Worm (Caenorhabditis elegans) whole organism, L3 larva: ENCODE measurements around the gene frpr-1.

Source experiments
- aly-2 ChIP-seq: fragments of 150-350 bp; optimal IDR thresholded peaks from 2 replicates; lab custom pipeline; 2014; ENCODE audit warnings: missing biosample characterization, missing genetic modification characterization
- ama-1 ChIP-seq: fragments of 150-350 bp; optimal IDR thresholded peaks from 2 replicates; lab custom pipeline; 2018
- ceh-16 ChIP-seq: sonication (generic microtip); optimal IDR thresholded peaks from 2 replicates; lab custom pipeline; 2017; ENCODE audit warnings: missing biosample characterization, missing genetic modification characterization
- ceh-82 ChIP-seq: fragments of 150-350 bp; optimal IDR thresholded peaks from 2 replicates; lab custom pipeline; 2014; ENCODE audit warnings: missing biosample characterization, missing genetic modification characterization
- ceh-9 ChIP-seq: sonication (generic microtip); optimal IDR thresholded peaks from 2 replicates; lab custom pipeline; 2018; ENCODE audit warnings: missing biosample characterization, missing genetic modification characterization
- egl-27 ChIP-seq: sonication (generic microtip); optimal IDR thresholded peaks from 4 replicates; lab custom pipeline; 2017; ENCODE audit warnings: missing biosample characterization, missing genetic modification reagents, missing genetic modification characterization
- egl-5 ChIP-seq: fragments of 150-350 bp; optimal IDR thresholded peaks from 2 replicates; lab custom pipeline; 2017; ENCODE audit warnings: missing biosample characterization, missing genetic modification reagents, missing genetic modification characterization, inconsistent platforms
- elt-1 ChIP-seq: fragments of 150-350 bp; optimal IDR thresholded peaks from 2 replicates; lab custom pipeline; 2014; ENCODE audit warnings: missing biosample characterization, missing genetic modification characterization
- elt-2 ChIP-seq: sonication (generic microtip); optimal IDR thresholded peaks from 2 replicates; lab custom pipeline; 2016; ENCODE audit warnings: missing genetic modification reagents, mild to moderate bottlenecking, missing genetic modification characterization, missing compliant biosample characterization
- elt-3 ChIP-seq, 3 experiments: fragments of 150-350 bp in 1 of 3; sonication (generic microtip) in 2 of 3; optimal IDR thresholded peaks; 2 replicates in 2 of 3; 4 replicates in 1 of 3; lab custom pipeline; 2014 to 2017; ENCODE audit warnings: missing biosample characterization in 3 of 3, missing genetic modification characterization in 3 of 3
- hmg-11 ChIP-seq: sonication (generic microtip); optimal IDR thresholded peaks from 2 replicates; lab custom pipeline; 2016; ENCODE audit warnings: missing genetic modification characterization, missing compliant biosample characterization
- jun-1 ChIP-seq: fragments of 150-350 bp; optimal IDR thresholded peaks from 2 replicates; lab custom pipeline; 2014; ENCODE audit warnings: missing biosample characterization, missing genetic modification reagents, missing genetic modification characterization
- lin-15B ChIP-seq: fragments of 150-350 bp; optimal IDR thresholded peaks from 2 replicates; lab custom pipeline; 2014; ENCODE audit warnings: missing biosample characterization, missing genetic modification characterization
- lin-39 ChIP-seq: fragments of 150-350 bp; optimal IDR thresholded peaks from 2 replicates; lab custom pipeline; 2018; ENCODE audit warnings: missing biosample characterization, missing genetic modification reagents, missing genetic modification characterization
- mml-1 ChIP-seq: fragments of 150-350 bp; sonication (generic microtip); optimal IDR thresholded peaks from 3 replicates; lab custom pipeline; 2014; ENCODE audit warnings: missing biosample characterization, missing genetic modification characterization
- nfya-1 ChIP-seq: sonication (generic microtip); optimal IDR thresholded peaks from 2 replicates; lab custom pipeline; 2017; ENCODE audit warnings: missing genetic modification characterization, mild to moderate bottlenecking, missing compliant biosample characterization, antibody characterized with exemption, moderate library complexity; ENCODE audit not compliant: insufficient read depth
- nhr-11 ChIP-seq: fragments of 150-350 bp; optimal IDR thresholded peaks from 2 replicates; lab custom pipeline; 2014; ENCODE audit warnings: missing biosample characterization, missing genetic modification characterization
- nhr-12 ChIP-seq: fragments of 150-350 bp; optimal IDR thresholded peaks from 2 replicates; lab custom pipeline; 2014; ENCODE audit warnings: missing biosample characterization, missing genetic modification characterization
- nhr-23 ChIP-seq: fragments of 150-350 bp; optimal IDR thresholded peaks from 2 replicates; lab custom pipeline; 2014; ENCODE audit warnings: missing biosample characterization, missing genetic modification reagents, missing genetic modification characterization
- nhr-25 ChIP-seq: sonication (generic microtip); optimal IDR thresholded peaks from 2 replicates; lab custom pipeline; 2017; ENCODE audit warnings: missing biosample characterization, missing genetic modification characterization
- nhr-28 ChIP-seq: fragments of 150-350 bp; optimal IDR thresholded peaks from 2 replicates; lab custom pipeline; 2014; ENCODE audit warnings: missing biosample characterization, missing genetic modification characterization
- nhr-43 ChIP-seq: sonication (generic microtip); optimal IDR thresholded peaks from 2 replicates; lab custom pipeline; 2016; ENCODE audit warnings: mild to moderate bottlenecking, missing genetic modification characterization, missing compliant biosample characterization; ENCODE audit not compliant: poor library complexity, severe bottlenecking
- nhr-77 ChIP-seq: fragments of 150-350 bp; optimal IDR thresholded peaks from 2 replicates; lab custom pipeline; 2014; ENCODE audit warnings: missing biosample characterization, missing genetic modification characterization
- pha-4 ChIP-seq: fragments of 150-350 bp; optimal IDR thresholded peaks from 2 replicates; lab custom pipeline; 2014; ENCODE audit warnings: missing biosample characterization, missing genetic modification reagents, missing genetic modification characterization
- pqm-1 ChIP-seq: fragments of 150-350 bp; optimal IDR thresholded peaks from 2 replicates; lab custom pipeline; 2017; ENCODE audit warnings: missing biosample characterization, missing genetic modification characterization, inconsistent platforms
- sea-2 ChIP-seq: fragments of 150-350 bp; sonication (generic microtip); optimal IDR thresholded peaks from 4 replicates; lab custom pipeline; 2014; ENCODE audit warnings: missing biosample characterization, missing genetic modification reagents, missing genetic modification characterization
- skn-1 ChIP-seq: fragments of 150-350 bp; optimal IDR thresholded peaks from 2 replicates; lab custom pipeline; 2014; ENCODE audit warnings: missing biosample characterization, missing genetic modification characterization
- tbx-2 ChIP-seq: sonication (generic microtip); optimal IDR thresholded peaks from 2 replicates; lab custom pipeline; 2016; ENCODE audit warnings: mild to moderate bottlenecking, missing genetic modification characterization, missing compliant biosample characterization
- unc-39 ChIP-seq: sonication (generic microtip); optimal IDR thresholded peaks from 4 replicates; lab custom pipeline; 2017; ENCODE audit warnings: missing biosample characterization, missing genetic modification characterization
- ztf-11 ChIP-seq: fragments of 150-350 bp; optimal IDR thresholded peaks from 2 replicates; lab custom pipeline; 2014; ENCODE audit warnings: missing biosample characterization, missing genetic modification characterization

frpr-1 gene

ce11 chrX:8162793-8163192, 33.4 kb upstream of the frpr-1 start, which contains the start of gene F22F1.3:
F22F1.3 (minus strand) TSS chrX:8163073.
- TF ChIP-seq jun-1 (tag; lab: Kevin White, UChicago) (no peak), ama-1 (lab: Kevin White, UChicago) (no peak), ceh-16 (tag; lab: Kevin White, UChicago) (no peak), skn-1 (no peak), ceh-9 (tag; lab: Kevin White, UChicago) (no peak), tbx-2 (tag; lab: Kevin White, UChicago) (no peak), nfya-1 (tag; lab: Kevin White, UChicago) (no peak)
- TF ChIP-seq, all 47 proteins: peak for 0

ce11 chrX:8160016-8160415, 30.6 kb upstream of the frpr-1 start:
- TF ChIP-seq elt-3 (tag; optimal IDR thresholded peaks at IDR 0.05; lab: Kevin White, UChicago) (no peak), elt-2 (tag; lab: Kevin White, UChicago) (no peak), lin-39 (tag; lab: Kevin White, UChicago) (peak; percentile 32), aly-2 (tag; lab: Kevin White, UChicago) (no peak), jun-1 (tag; lab: Kevin White, UChicago) (no peak), nhr-11 (tag; lab: Kevin White, UChicago) (no peak), nhr-12 (tag; lab: Kevin White, UChicago) (no peak), hmg-11 (tag; lab: Kevin White, UChicago) (no peak), pha-4 (tag; lab: Kevin White, UChicago) (peak; percentile 25), ztf-11 (tag; lab: Kevin White, UChicago) (no peak), nhr-28 (tag; lab: Kevin White, UChicago) (no peak), nhr-43 (tag; lab: Kevin White, UChicago) (no peak), egl-5 (peak; percentile 52), ceh-16 (tag; lab: Kevin White, UChicago) (no peak), mml-1 (tag; lab: Kevin White, UChicago) (no peak), unc-39 (tag; lab: Kevin White, UChicago) (no peak)

DNA sequence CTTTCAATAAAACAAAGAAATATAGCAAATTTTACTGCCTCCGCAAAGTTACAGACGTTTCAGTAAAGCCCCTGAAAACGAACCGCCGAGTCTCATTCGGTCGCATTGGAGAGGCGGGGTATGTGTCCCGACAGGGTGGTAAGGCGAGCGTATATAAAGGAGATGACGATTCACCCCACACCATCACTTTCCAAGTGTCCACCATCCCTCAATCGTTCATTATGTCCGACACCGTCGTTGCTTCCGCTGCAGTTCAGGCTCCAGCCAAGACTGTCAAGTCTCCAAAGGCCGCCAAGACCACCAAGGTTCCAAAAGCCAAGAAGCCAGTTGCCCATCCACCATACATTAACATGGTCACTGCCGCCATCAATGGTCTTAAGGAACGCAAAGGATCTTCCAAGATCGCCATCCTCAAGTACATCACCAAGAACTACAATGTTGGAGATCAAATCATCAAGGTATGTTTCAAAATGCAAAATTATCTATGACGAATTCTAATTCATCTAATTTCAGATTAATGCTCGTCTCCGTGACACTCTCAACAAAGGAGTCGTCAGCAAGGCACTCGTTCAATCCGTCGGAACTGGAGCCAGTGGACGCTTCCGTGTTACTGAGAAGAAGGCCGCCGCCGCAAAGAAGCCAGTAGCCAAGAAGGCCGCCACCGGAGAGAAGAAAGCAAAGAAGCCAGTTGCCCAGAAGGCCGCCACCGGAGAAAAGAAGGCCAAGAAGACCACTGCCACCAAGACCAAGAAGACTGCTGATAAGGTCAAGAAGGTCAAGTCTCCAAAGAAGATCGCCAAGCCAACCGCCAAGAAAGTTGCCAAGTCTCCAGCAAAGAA, 29.8 kb upstream of the frpr-1 start, which contains the start of gene hil-3:
Gene hil-3 (plus strand): TSS at position 195 of the 839 bp plus-strand sequence.
- TF ChIP-seq ama-1 (lab: Kevin White, UChicago) (peak; percentile 14), nfya-1 (tag; lab: Kevin White, UChicago) (peak; percentile 34), lin-39 (tag; lab: Kevin White, UChicago) (peak; percentile 56), elt-1 (tag; lab: Kevin White, UChicago) (no peak), nhr-77 (tag; lab: Kevin White, UChicago) (no peak), sea-2 (peak; percentile 20), ceh-82 (tag; lab: Kevin White, UChicago) (no peak), pha-4 (tag; lab: Kevin White, UChicago) (peak; percentile 12)

DNA sequence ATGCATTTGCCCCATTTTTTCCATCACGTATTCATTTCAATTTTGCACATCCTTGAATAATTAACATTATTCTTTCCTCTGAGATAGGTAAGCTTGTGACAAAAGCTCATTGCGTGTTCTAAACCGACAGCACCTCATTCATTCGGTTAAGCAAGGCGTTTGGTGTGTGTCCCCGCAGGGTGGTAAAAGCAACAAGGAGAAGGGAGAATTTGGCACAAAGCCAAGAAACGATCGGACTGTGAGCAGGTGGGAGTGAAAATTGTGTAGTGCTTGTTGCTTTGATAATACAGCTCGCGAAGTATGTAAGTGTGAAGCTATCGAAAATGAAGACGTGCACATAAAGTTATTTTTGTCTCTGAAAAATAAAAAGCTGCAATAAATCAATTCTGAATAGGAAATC, 27.7 kb upstream of the frpr-1 start:
- TF ChIP-seq lin-15B (tag; lab: Kevin White, UChicago) (no peak), nfya-1 (tag; lab: Kevin White, UChicago) (peak; percentile 14), pha-4 (tag; lab: Kevin White, UChicago) (peak; percentile 29)

- peak; percentile 40 for TF ChIP-seq nhr-43 (tag; lab: Kevin White, UChicago)
- TF ChIP-seq nfya-1 (tag; lab: Kevin White, UChicago), result peak; percentile 38
- peak; percentile 55 for TF ChIP-seq hmg-11 (tag; lab: Kevin White, UChicago)
- TF ChIP-seq pha-4 (tag; lab: Kevin White, UChicago), result peak; percentile 32
- peak; percentile 21 for TF ChIP-seq egl-27
- peak; percentile 20 for TF ChIP-seq pqm-1 (tag; lab: Kevin White, UChicago)
- TF ChIP-seq nhr-25 (tag; lab: Kevin White, UChicago), result peak; percentile 61
- TF ChIP-seq unc-39 (tag; lab: Kevin White, UChicago), result no peak
- TF ChIP-seq nhr-23 (tag; lab: Kevin White, UChicago), result no peak
- peak; percentile 19 for TF ChIP-seq elt-2 (tag; lab: Kevin White, UChicago)
Measured at ce11 chrX:8156502-8156901, 27.1 kb upstream of the frpr-1 start.
